Worm (Caenorhabditis elegans) whole organism, late embryonic: ENCODE data around the gene Y49F6B.8.

Source experiments
- ama-1 ChIP-seq: fragments of 150-350 bp; optimal IDR thresholded peaks from 2 replicates; lab custom pipeline; 2014
- ceh-24 ChIP-seq: sonication (generic microtip); optimal IDR thresholded peaks from 2 replicates; lab custom pipeline; 2016; ENCODE audit warnings: mild to moderate bottlenecking, missing genetic modification characterization, missing compliant biosample characterization
- dmd-4 ChIP-seq: sonication (generic microtip); optimal IDR thresholded peaks from 2 replicates; lab custom pipeline; 2016; ENCODE audit warnings: borderline replicate concordance, missing genetic modification characterization, missing compliant biosample characterization
- dve-1 ChIP-seq: sonication (generic microtip); optimal IDR thresholded peaks from 2 replicates; lab custom pipeline; 2017; ENCODE audit warnings: antibody characterized with exemption, mild to moderate bottlenecking, missing genetic modification characterization, missing compliant biosample characterization
- fkh-10 ChIP-seq: fragments of 150-350 bp; optimal IDR thresholded peaks from 2 replicates; lab custom pipeline; 2014; ENCODE audit warnings: missing biosample characterization, missing genetic modification reagents, missing genetic modification characterization
- nhr-11 ChIP-seq: fragments of 150-350 bp; optimal IDR thresholded peaks from 2 replicates; lab custom pipeline; 2014; ENCODE audit warnings: missing biosample characterization, missing genetic modification characterization
- pat-9 ChIP-seq: fragments of 200-800 bp; sonication (Bioruptor generic); optimal IDR thresholded peaks from 2 replicates; lab custom pipeline; 2018; ENCODE audit warnings: mild to moderate bottlenecking, missing genetic modification characterization, moderate library complexity, missing compliant biosample characterization
- pax-1 ChIP-seq: fragments of 150-350 bp; optimal IDR thresholded peaks from 2 replicates; lab custom pipeline; 2014; ENCODE audit warnings: missing biosample characterization, missing genetic modification characterization
- pha-4 ChIP-seq: fragments of 150-350 bp; optimal IDR thresholded peaks from 2 replicates; lab custom pipeline; 2018; ENCODE audit warnings: missing biosample characterization, missing genetic modification reagents, missing genetic modification characterization
- ref-2 ChIP-seq: sonication (generic microtip); optimal IDR thresholded peaks from 2 replicates; lab custom pipeline; 2016; ENCODE audit warnings: missing genetic modification characterization, missing compliant biosample characterization
- sdc-2 ChIP-seq: sonication (generic microtip); optimal IDR thresholded peaks from 2 replicates; lab custom pipeline; 2016; ENCODE audit warnings: missing genotype, missing genetic modification characterization, missing compliant biosample characterization
- ttx-3 ChIP-seq: sonication (generic microtip); optimal IDR thresholded peaks from 2 replicates; lab custom pipeline; 2016; ENCODE audit warnings: missing genetic modification reagents, missing genetic modification characterization, missing compliant biosample characterization

ce11 chrII:3448776-3449280 lies 32.7 kb downstream of the Y49F6B.8 start, which contains the start of gene C16C8.25:
- TF ChIP-seq ama-1 (lab: Kevin White, UChicago) (no peak), fkh-10 (GFP tag; lab: Kevin White, UChicago) (no peak), ttx-3 (no peak), pha-4 (tag; lab: Kevin White, UChicago) (no peak), pat-9 (tag; lab: Kevin White, UChicago) (no peak), ref-2 (tag; lab: Kevin White, UChicago) (no peak), nhr-11 (no peak), dve-1 (no peak), sdc-2 (tag; lab: Kevin White, UChicago) (no peak), ceh-24 (tag; lab: Kevin White, UChicago) (no peak), dmd-4 (no peak), pax-1 (tag; lab: Kevin White, UChicago) (no peak)
